Worm (Caenorhabditis elegans) whole organism, young adult: ENCODE results near the gene C53A5.9.
A peak's percentile ranks its signal among the peaks of the same experiment; 100 is the strongest.

Source experiments
- B0336.3 ChIP-seq: fragments of 200-800 bp; sonication (Bioruptor generic); IDR thresholded peaks from 2 replicates; pipeline ENCODE4 v1.3.6; 2022; ENCODE audit warnings: missing genetic modification characterization, missing compliant biosample characterization
- F22D6.2 ChIP-seq: sonication (generic microtip); optimal IDR thresholded peaks from 2 replicates; lab custom pipeline; 2016; ENCODE audit warnings: mild to moderate bottlenecking, missing genetic modification characterization, missing compliant biosample characterization
- F23B12.7 ChIP-seq: sonication (generic microtip); optimal IDR thresholded peaks from 2 replicates; lab custom pipeline; 2017; ENCODE audit warnings: missing genetic modification characterization, mild to moderate bottlenecking, missing compliant biosample characterization, antibody characterized with exemption, moderate library complexity; ENCODE audit not compliant: insufficient read depth
- F33H1.4 ChIP-seq: fragments of 200-800 bp; sonication (Bioruptor generic); IDR thresholded peaks from 2 replicates; pipeline ENCODE4 v1.3.6; 2022; ENCODE audit warnings: missing genetic modification reagents, missing genetic modification characterization, missing compliant biosample characterization
- F39B2.1 ChIP-seq: fragments of 200-800 bp; sonication (Bioruptor generic); IDR thresholded peaks from 2 replicates; pipeline ENCODE4 v1.3.6; 2022; ENCODE audit warnings: missing genetic modification reagents, missing genetic modification characterization, missing compliant biosample characterization
- F57A8.1 ChIP-seq: fragments of 200-800 bp; sonication (Bioruptor generic); optimal IDR thresholded peaks from 2 replicates; lab custom pipeline; 2018; ENCODE audit warnings: mild to moderate bottlenecking, missing genetic modification characterization, moderate library complexity, missing compliant biosample characterization
- ZK185.1 ChIP-seq: sonication (generic microtip); optimal IDR thresholded peaks from 2 replicates; lab custom pipeline; 2016; ENCODE audit warnings: mild to moderate bottlenecking, missing genetic modification characterization, missing compliant biosample characterization; ENCODE audit not compliant: poor library complexity, severe bottlenecking
- aptf-2 ChIP-seq: fragments of 200-800 bp; sonication (Bioruptor generic); conservative IDR thresholded peaks from 2 replicates; pipeline ENCODE4 v1.3.6; 2022; ENCODE audit warnings: missing genetic modification reagents, missing genetic modification characterization, missing compliant biosample characterization
- aptf-3 ChIP-seq: fragments of 200-800 bp; sonication (Bioruptor generic); IDR thresholded peaks from 2 replicates; pipeline ENCODE4 v1.3.6; 2022; ENCODE audit warnings: missing genetic modification characterization, missing compliant biosample characterization
- atf-7 ChIP-seq: sonication (generic microtip); optimal IDR thresholded peaks from 2 replicates; lab custom pipeline; 2017; ENCODE audit warnings: mild to moderate bottlenecking, missing genetic modification characterization, missing compliant biosample characterization
- athp-1 ChIP-seq: sonication (generic microtip); optimal IDR thresholded peaks from 2 replicates; lab custom pipeline; 2017; ENCODE audit warnings: mild to moderate bottlenecking, missing genetic modification characterization, missing compliant biosample characterization
- attf-5 ChIP-seq: fragments of 200-800 bp; sonication (Bioruptor generic); optimal IDR thresholded peaks from 2 replicates; lab custom pipeline; 2018; ENCODE audit warnings: mild to moderate bottlenecking, missing genetic modification characterization, missing compliant biosample characterization
- ceh-100 ChIP-seq: fragments of 200-800 bp; sonication (Bioruptor generic); IDR thresholded peaks from 2 replicates; pipeline ENCODE4 v1.3.6; 2022; ENCODE audit warnings: missing genetic modification reagents, missing genetic modification characterization, missing compliant biosample characterization
- ceh-27 ChIP-seq: fragments of 200-800 bp; sonication (Bioruptor generic); optimal IDR thresholded peaks from 2 replicates; lab custom pipeline; 2018; ENCODE audit warnings: mild to moderate bottlenecking, missing genetic modification characterization, moderate library complexity, missing compliant biosample characterization
- ceh-79 ChIP-seq: sonication (generic microtip); optimal IDR thresholded peaks from 2 replicates; lab custom pipeline; 2017; ENCODE audit warnings: mild to moderate bottlenecking, missing genetic modification characterization, missing compliant biosample characterization
- ceh-91 ChIP-seq: fragments of 200-800 bp; sonication (Bioruptor generic); IDR thresholded peaks from 2 replicates; pipeline ENCODE4 v1.3.6; 2022; ENCODE audit warnings: missing genetic modification reagents, missing genetic modification characterization, missing compliant biosample characterization
- chd-7 ChIP-seq: sonication (generic microtip); optimal IDR thresholded peaks from 2 replicates; lab custom pipeline; 2016; ENCODE audit warnings: mild to moderate bottlenecking, missing genetic modification characterization, moderate library complexity, missing compliant biosample characterization
- ekl-4 ChIP-seq: fragments of 200-800 bp; sonication (Bioruptor generic); IDR thresholded peaks from 2 replicates; pipeline ENCODE4 v1.3.6; 2022; ENCODE audit warnings: missing genetic modification reagents, missing genetic modification characterization, missing compliant biosample characterization
- gei-17 ChIP-seq: fragments of 200-800 bp; sonication (Bioruptor generic); optimal IDR thresholded peaks from 2 replicates; lab custom pipeline; 2018; ENCODE audit warnings: mild to moderate bottlenecking, missing genetic modification characterization, missing compliant biosample characterization
- hmg-1.2 ChIP-seq: fragments of 200-800 bp; sonication (Bioruptor generic); IDR thresholded peaks from 2 replicates; pipeline ENCODE4 v1.3.6; 2022; ENCODE audit warnings: missing genetic modification reagents, missing genetic modification characterization, missing compliant biosample characterization
- hmg-20 ChIP-seq: fragments of 200-800 bp; sonication (Bioruptor generic); IDR thresholded peaks from 2 replicates; pipeline ENCODE4 v1.3.6; 2022; ENCODE audit warnings: missing genetic modification reagents, missing genetic modification characterization, missing compliant biosample characterization
- hsf-1 ChIP-seq: fragments of 200-800 bp; sonication (Bioruptor generic); IDR thresholded peaks from 2 replicates; pipeline ENCODE4 v1.3.6; 2022; ENCODE audit warnings: missing genetic modification reagents, missing genetic modification characterization, missing compliant biosample characterization
- lin-26 ChIP-seq: fragments of 200-800 bp; sonication (Bioruptor generic); IDR thresholded peaks from 2 replicates; pipeline ENCODE4 v1.3.6; 2022; ENCODE audit warnings: missing genetic modification reagents, missing genetic modification characterization, missing compliant biosample characterization
- lin-35 ChIP-seq, 3 experiments: fragments of 150-350 bp in 2 of 3; sonication (generic microtip) in 1 of 3; optimal IDR thresholded peaks; 2 replicates each; lab custom pipeline; 2014 to 2018; ENCODE audit warnings: missing biosample characterization in 3 of 3, missing genetic modification characterization in 3 of 3, missing genetic modification reagents in 3 of 3
- lin-54 ChIP-seq: fragments of 200-800 bp; sonication (Bioruptor generic); optimal IDR thresholded peaks from 2 replicates; lab custom pipeline; 2018; ENCODE audit warnings: mild to moderate bottlenecking, missing genetic modification characterization, missing compliant biosample characterization
- lir-1 ChIP-seq: fragments of 200-800 bp; sonication (Bioruptor generic); conservative IDR thresholded peaks from 2 replicates; pipeline ENCODE4 v1.3.6; 2022; ENCODE audit warnings: missing genetic modification reagents, missing genetic modification characterization, missing compliant biosample characterization
- lsl-1 ChIP-seq: fragments of 200-800 bp; sonication (Bioruptor generic); optimal IDR thresholded peaks from 2 replicates; lab custom pipeline; 2018; ENCODE audit warnings: mild to moderate bottlenecking, missing genetic modification characterization, moderate library complexity, missing compliant biosample characterization
- madf-3 ChIP-seq: fragments of 200-800 bp; sonication (Bioruptor generic); IDR thresholded peaks from 2 replicates; pipeline ENCODE4 v1.3.6; 2022; ENCODE audit warnings: missing genetic modification reagents, missing genetic modification characterization, missing compliant biosample characterization
- mcd-1 ChIP-seq: fragments of 200-800 bp; sonication (Bioruptor generic); IDR thresholded peaks from 2 replicates; pipeline ENCODE4 v1.3.6; 2022; ENCODE audit warnings: missing genetic modification reagents, missing genetic modification characterization, missing compliant biosample characterization
- mel-28 ChIP-seq: sonication (generic microtip); optimal IDR thresholded peaks from 2 replicates; lab custom pipeline; 2016; ENCODE audit warnings: borderline replicate concordance, mild to moderate bottlenecking, missing genetic modification characterization, missing compliant biosample characterization
- nfyb-1 ChIP-seq: fragments of 200-800 bp; sonication (Bioruptor generic); IDR thresholded peaks from 2 replicates; pipeline ENCODE4 v1.3.6; 2022; ENCODE audit warnings: missing genetic modification reagents, missing genetic modification characterization, missing compliant biosample characterization
- pbrm-1 ChIP-seq: fragments of 200-800 bp; sonication (Bioruptor generic); IDR thresholded peaks from 2 replicates; pipeline ENCODE4 v1.3.6; 2022; ENCODE audit warnings: missing genetic modification reagents, missing genetic modification characterization, missing compliant biosample characterization
- pha-4 ChIP-seq: fragments of 150-350 bp; sonication (generic microtip); optimal IDR thresholded peaks from 2 replicates; lab custom pipeline; 2014; ENCODE audit warnings: missing biosample characterization, missing genetic modification reagents, missing genetic modification characterization
- repo-1 ChIP-seq: sonication (generic microtip); optimal IDR thresholded peaks from 2 replicates; lab custom pipeline; 2017; ENCODE audit warnings: mild to moderate bottlenecking, missing genetic modification characterization, missing compliant biosample characterization
- rpc-1 ChIP-seq, 2 experiments: fragments of 150-350 bp in 1 of 2; sonication (generic microtip) in 1 of 2; optimal IDR thresholded peaks; 2 replicates each; lab custom pipeline; 2014 to 2018; ENCODE audit warnings: missing biosample characterization in 1 of 2, missing genetic modification characterization in 1 of 2, missing genetic modification reagents in 1 of 2, missing genotype in 1 of 2
- sea-2 ChIP-seq: fragments of 200-800 bp; sonication (Bioruptor generic); IDR thresholded peaks from 2 replicates; pipeline ENCODE4 v1.3.6; 2022; ENCODE audit warnings: missing genetic modification characterization, missing compliant biosample characterization
- snpc-1.1 ChIP-seq: sonication (generic microtip); optimal IDR thresholded peaks from 2 replicates; lab custom pipeline; 2017; ENCODE audit warnings: missing genetic modification characterization, mild to moderate bottlenecking, missing compliant biosample characterization, antibody characterized with exemption, moderate library complexity, missing genotype, missing genetic modification reagents; ENCODE audit not compliant: insufficient read depth
- snpc-1.3 ChIP-seq: sonication (generic microtip); optimal IDR thresholded peaks from 2 replicates; lab custom pipeline; 2017; ENCODE audit warnings: missing genetic modification characterization, mild to moderate bottlenecking, missing compliant biosample characterization, antibody characterized with exemption, moderate library complexity, missing genotype, missing genetic modification reagents; ENCODE audit not compliant: insufficient read depth
- snpc-3.4 ChIP-seq: sonication (generic microtip); optimal IDR thresholded peaks from 2 replicates; lab custom pipeline; 2017; ENCODE audit warnings: missing genetic modification characterization, mild to moderate bottlenecking, missing compliant biosample characterization, antibody characterized with exemption, moderate library complexity, missing genotype, missing genetic modification reagents
- tlf-1 ChIP-seq: fragments of 200-800 bp; sonication (Bioruptor generic); optimal IDR thresholded peaks from 2 replicates; lab custom pipeline; 2018; ENCODE audit warnings: mild to moderate bottlenecking, missing genetic modification characterization, missing compliant biosample characterization
- unc-130 ChIP-seq: sonication (generic microtip); optimal IDR thresholded peaks from 2 replicates; lab custom pipeline; 2016; ENCODE audit warnings: missing genetic modification reagents, missing genetic modification characterization, missing compliant biosample characterization
- xnd-1 ChIP-seq: sonication (generic microtip); optimal IDR thresholded peaks from 2 replicates; lab custom pipeline; 2016; ENCODE audit warnings: missing genotype, missing genetic modification reagents, missing genetic modification characterization, missing compliant biosample characterization
- ztf-18 ChIP-seq: sonication (generic microtip); optimal IDR thresholded peaks from 2 replicates; lab custom pipeline; 2016; ENCODE audit warnings: missing genotype, mild to moderate bottlenecking, missing genetic modification characterization, missing compliant biosample characterization
- ztf-22 ChIP-seq: fragments of 200-800 bp; sonication (Bioruptor generic); optimal IDR thresholded peaks from 2 replicates; lab custom pipeline; 2018; ENCODE audit warnings: mild to moderate bottlenecking, missing genetic modification characterization, moderate library complexity, missing compliant biosample characterization
- ztf-25 ChIP-seq: fragments of 200-800 bp; sonication (Bioruptor generic); IDR thresholded peaks from 2 replicates; pipeline ENCODE4 v1.3.6; 2022; ENCODE audit warnings: missing genetic modification reagents, missing genetic modification characterization, missing compliant biosample characterization
- ztf-28 ChIP-seq: fragments of 200-800 bp; sonication (Bioruptor generic); IDR thresholded peaks from 2 replicates; pipeline ENCODE4 v1.3.6; 2022; ENCODE audit warnings: missing genetic modification reagents, missing genetic modification characterization, missing compliant biosample characterization

The C53A5.9 gene

DNA sequence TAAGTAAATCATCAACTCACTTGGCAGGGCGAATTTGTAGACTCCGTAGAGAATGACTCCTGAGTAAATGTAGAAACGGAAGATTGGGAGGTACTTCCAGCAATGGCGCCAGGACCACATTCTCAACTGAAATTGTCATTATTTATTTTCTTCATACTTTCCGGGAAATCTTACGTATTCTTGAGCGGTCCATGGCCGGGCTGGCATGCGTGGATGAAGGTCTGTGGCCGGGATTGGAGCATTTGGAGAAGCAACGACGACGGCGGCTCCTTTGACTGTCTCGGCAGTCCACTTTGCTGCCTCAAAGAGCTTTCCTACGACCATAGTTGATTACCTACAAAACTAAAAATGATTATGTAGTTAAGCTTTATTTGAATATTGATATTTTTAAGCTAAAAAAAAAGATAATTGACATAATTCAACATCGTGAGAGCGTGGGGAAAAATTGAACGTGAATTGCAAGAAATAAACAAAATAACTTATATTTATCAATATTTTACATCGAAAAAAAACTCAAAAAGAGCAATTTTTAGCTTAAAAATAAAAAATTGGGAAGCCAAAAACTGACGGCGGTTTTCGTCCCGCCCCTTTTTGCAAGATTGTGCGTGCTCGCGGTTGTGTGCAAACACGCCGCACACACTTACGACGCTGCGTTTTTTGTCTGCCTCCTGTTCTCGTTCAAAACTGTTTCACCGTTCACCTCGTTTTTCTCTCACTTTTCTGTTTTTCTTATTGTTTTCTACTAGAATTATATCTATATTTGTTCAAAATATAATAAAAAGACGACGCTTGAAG is 34.7 kb downstream of the C53A5.9 start, which contains the start of gene ril-1:
TSS of gene ril-1 (minus strand) at position 342 of the 795 bp plus-strand sequence.
- peak; percentile 64 for TF ChIP-seq F23B12.7 (tag; lab: Kevin White, UChicago)
- peak; percentile 52; the same call in 1 of the 2 replicates for TF ChIP-seq lin-26 (GFP tag; lab: Robert Waterston, UW)
- TF ChIP-seq ztf-22 (GFP tag; lab: Kevin White, UChicago) = no peak
- TF ChIP-seq ceh-100 (GFP tag; lab: Robert Waterston, UW) = peak; percentile 53; the same call in 1 of the 2 replicates
- TF ChIP-seq ceh-27 (GFP tag; lab: Kevin White, UChicago) = no peak
- no peak for TF ChIP-seq snpc-1.3 (tag; lab: Kevin White, UChicago)
- TF ChIP-seq aptf-2 (GFP tag; lab: Robert Waterston, UW) = no peak
- no peak for TF ChIP-seq F57A8.1 (GFP tag; lab: Kevin White, UChicago)
- TF ChIP-seq atf-7 (tag; lab: Kevin White, UChicago) = no peak
- TF ChIP-seq chd-7 (tag; lab: Kevin White, UChicago) = no peak
- TF ChIP-seq hsf-1 = no peak
- no peak for TF ChIP-seq athp-1 (tag; lab: Kevin White, UChicago)
- no peak for TF ChIP-seq F33H1.4 (GFP tag; lab: Robert Waterston, UW)
- no peak for TF ChIP-seq ceh-79 (tag; lab: Kevin White, UChicago)
- TF ChIP-seq sea-2 = no peak
- TF ChIP-seq unc-130 (GFP tag; lab: Kevin White, UChicago) = no peak
- TF ChIP-seq hmg-1.2 (GFP tag; lab: Robert Waterston, UW) = peak; percentile 12; the same call in 1 of the 2 replicates
- TF ChIP-seq xnd-1 (tag; lab: Kevin White, UChicago) = no peak
- TF ChIP-seq rpc-1 (optimal IDR thresholded peaks at IDR 0.05; lab: Kevin White, UChicago) = no peak
- no peak for TF ChIP-seq rpc-1 (tag; optimal IDR thresholded peaks at IDR 0.05; lab: Kevin White, UChicago)
- TF ChIP-seq repo-1 (tag; lab: Kevin White, UChicago) = no peak
- no peak for TF ChIP-seq pha-4 (tag; lab: Kevin White, UChicago)
- no peak for TF ChIP-seq snpc-1.1 (tag; lab: Kevin White, UChicago)
- no peak for TF ChIP-seq aptf-3 (GFP tag; lab: Robert Waterston, UW)
- TF ChIP-seq ekl-4 (GFP tag; lab: Robert Waterston, UW) = no peak
- TF ChIP-seq gei-17 (GFP tag; lab: Kevin White, UChicago) = no peak
- no peak for TF ChIP-seq hmg-20 (GFP tag; lab: Robert Waterston, UW)
- peak; percentile 26; the same call in 1 of the 2 replicates for TF ChIP-seq nfyb-1 (GFP tag; lab: Robert Waterston, UW)
- no peak for TF ChIP-seq snpc-3.4 (tag; lab: Kevin White, UChicago)
- no peak for TF ChIP-seq madf-3 (GFP tag; lab: Robert Waterston, UW)
- no peak for TF ChIP-seq mel-28 (tag; lab: Kevin White, UChicago)
- no peak for TF ChIP-seq lsl-1 (GFP tag; lab: Kevin White, UChicago)
- no peak for TF ChIP-seq ceh-91 (GFP tag; lab: Robert Waterston, UW)
- no peak for TF ChIP-seq ztf-28 (GFP tag; lab: Robert Waterston, UW)
- TF ChIP-seq lir-1 (GFP tag; lab: Robert Waterston, UW) = no peak
- 0 out of 2 replicates have a peak, but pooled peaks have one; percentile 12 for TF ChIP-seq pbrm-1 (GFP tag; lab: Robert Waterston, UW)
- TF ChIP-seq attf-5 (GFP tag; lab: Kevin White, UChicago) = peak; percentile 81
- no peak for TF ChIP-seq B0336.3
- no peak for TF ChIP-seq tlf-1
- TF ChIP-seq lin-54 (GFP tag; lab: Kevin White, UChicago) = no peak
- TF ChIP-seq mcd-1 (GFP tag; lab: Robert Waterston, UW) = peak; percentile 50
- TF ChIP-seq lin-35 (GFP tag; optimal IDR thresholded peaks at IDR 0.05; lab: Kevin White, UChicago) = peak in 1 of 3 experiments; percentile 38
- no peak for TF ChIP-seq F39B2.1
- TF ChIP-seq ztf-18 (tag; lab: Kevin White, UChicago) = no peak
- TF ChIP-seq ZK185.1 (tag; lab: Kevin White, UChicago) = peak; percentile 57
- no peak for TF ChIP-seq F22D6.2 (tag; lab: Kevin White, UChicago)
- TF ChIP-seq ztf-25 (GFP tag; lab: Robert Waterston, UW) = no peak
